Worm (Caenorhabditis elegans): Measurements from ENCODE around the gene C42D4.13.

ce11 chrIV:7188030-7188429, at the start of gene C42D4.13:
- TF ChIP-seq flt-1 (GFP tag; IDR thresholded peaks at IDR 0.05): no peak
- no peak for TF ChIP-seq klf-2 (GFP tag; conservative IDR thresholded peaks at IDR 0.05)
- TF ChIP-seq ref-1 (GFP tag; conservative IDR thresholded peaks at IDR 0.05): no peak
